Worm (Caenorhabditis elegans) whole organism, late embryonic: ENCODE measurements around the gene C08B6.6.

Experiments used
- F13H6.1 ChIP-seq: sonication (generic microtip); optimal IDR thresholded peaks from 2 replicates; lab custom pipeline; 2016; ENCODE audit warnings: missing genetic modification characterization, missing compliant biosample characterization
- pha-4 ChIP-seq: fragments of 150-350 bp; optimal IDR thresholded peaks from 2 replicates; lab custom pipeline; 2018; ENCODE audit warnings: missing biosample characterization, missing genetic modification reagents, missing genetic modification characterization

- TF ChIP-seq pha-4 (tag; lab: Kevin White, UChicago) = no peak
- no peak for TF ChIP-seq F13H6.1 (tag; lab: Kevin White, UChicago)
These were observed 11.2 kb upstream of the C08B6.6 start, which contains the start of gene C08B6.3 for ce11 chrV:10112187-10112586.
